Fruit fly (Drosophila melanogaster) whole organism, embryonic: ENCODE results near the gene CG9360.
A peak's percentile ranks its signal among the peaks of the same experiment; 100 is the strongest.

Experiments
- CG10431 ChIP-seq: fragments of 200-800 bp; sonication (Bioruptor generic); optimal IDR thresholded peaks from 3 replicates; lab custom pipeline; 2018; ENCODE audit warnings: missing biosample characterization, mild to moderate bottlenecking, missing genetic modification characterization
- CG11723 ChIP-seq: fragments of 200-800 bp; sonication (Bioruptor generic); optimal IDR thresholded peaks from 2 replicates; lab custom pipeline; 2017; ENCODE audit warnings: missing biosample characterization, mild to moderate bottlenecking, missing genetic modification characterization
- CG12236 ChIP-seq: fragments of 200-800 bp; sonication (Bioruptor generic); optimal IDR thresholded peaks from 2 replicates; lab custom pipeline; 2016; ENCODE audit warnings: missing biosample characterization, missing genetic modification characterization
- CG13287 ChIP-seq: fragments of 200-800 bp; sonication (Bioruptor generic); IDR thresholded peaks from 2 replicates; pipeline ENCODE4 v1.3.6; 2022; ENCODE audit warnings: missing biosample characterization, missing genetic modification characterization; ENCODE audit not compliant: partially characterized antibody
- CG14860 ChIP-seq: fragments of 200-800 bp; sonication (Bioruptor generic); IDR thresholded peaks from 3 replicates; pipeline ENCODE4 v1.3.6; 2022; ENCODE audit warnings: missing biosample characterization, missing genetic modification characterization; ENCODE audit not compliant: partially characterized antibody
- CG1529 ChIP-seq: fragments of 200-800 bp; sonication (Bioruptor generic); optimal IDR thresholded peaks from 3 replicates; lab custom pipeline; 2018; ENCODE audit warnings: missing biosample characterization, missing genetic modification characterization
- CG16813 ChIP-seq: fragments of 200-800 bp; sonication (Bioruptor generic); IDR thresholded peaks from 3 replicates; pipeline ENCODE4 v1.3.6; 2022; ENCODE audit warnings: missing biosample characterization, missing genetic modification characterization; ENCODE audit not compliant: partially characterized antibody
- CG17829 ChIP-seq: fragments of 200-800 bp; optimal IDR thresholded peaks from 2 replicates; lab custom pipeline; 2019; ENCODE audit warnings: missing biosample characterization, mild to moderate bottlenecking, missing genetic modification characterization, moderate library complexity
- CG18262 ChIP-seq: fragments of 200-800 bp; optimal IDR thresholded peaks from 3 replicates; lab custom pipeline; 2019; ENCODE audit warnings: missing biosample characterization, mild to moderate bottlenecking, missing genetic modification characterization, moderate library complexity
- CG2202 ChIP-seq: fragments of 200-800 bp; sonication (Bioruptor generic); optimal IDR thresholded peaks from 2 replicates; lab custom pipeline; 2018; ENCODE audit warnings: missing biosample characterization, mild to moderate bottlenecking, missing genetic modification characterization
- CG2678 ChIP-seq: fragments of 200-800 bp; sonication (Bioruptor generic); optimal IDR thresholded peaks from 3 replicates; lab custom pipeline; 2019; ENCODE audit warnings: missing biosample characterization, mild to moderate bottlenecking, missing genetic modification characterization, moderate library complexity
- CG32767 ChIP-seq: fragments of 200-800 bp; sonication (Bioruptor generic); IDR thresholded peaks from 2 replicates; pipeline ENCODE4 v1.3.6; 2022; ENCODE audit warnings: missing biosample characterization, missing genetic modification characterization
- CG34376 ChIP-seq: fragments of 200-800 bp; sonication (Bioruptor generic); optimal IDR thresholded peaks from 2 replicates; lab custom pipeline; 2018; ENCODE audit warnings: missing biosample characterization, mild to moderate bottlenecking, missing genetic modification characterization
- CG4707 ChIP-seq: fragments of 200-800 bp; sonication (Bioruptor generic); optimal IDR thresholded peaks from 2 replicates; lab custom pipeline; 2018; ENCODE audit warnings: missing biosample characterization, mild to moderate bottlenecking, missing genetic modification characterization, moderate library complexity
- CG5180 ChIP-seq: fragments of 200-800 bp; sonication (Bioruptor generic); optimal IDR thresholded peaks from 3 replicates; lab custom pipeline; 2017; ENCODE audit warnings: missing biosample characterization, missing genetic modification characterization, mild to moderate bottlenecking, moderate library complexity, missing genetic modification reagents
- CG8359 ChIP-seq: fragments of 200-800 bp; sonication (Bioruptor generic); optimal IDR thresholded peaks from 2 replicates; lab custom pipeline; 2017; ENCODE audit warnings: missing biosample characterization, mild to moderate bottlenecking, missing genetic modification characterization, borderline replicate concordance
- CoRest ChIP-seq: fragments of 200-800 bp; sonication (Bioruptor generic); optimal IDR thresholded peaks from 3 replicates; lab custom pipeline; 2018; ENCODE audit warnings: missing biosample characterization, mild to moderate bottlenecking, missing genetic modification characterization, moderate library complexity
- Doc3 ChIP-seq: fragments of 200-800 bp; sonication (Bioruptor generic); IDR thresholded peaks from 3 replicates; pipeline ENCODE4 v1.3.6; 2022; ENCODE audit warnings: missing biosample characterization, missing genetic modification characterization; ENCODE audit not compliant: partially characterized antibody
- Dref ChIP-seq: fragments of 200-800 bp; sonication (Bioruptor generic); IDR thresholded peaks from 2 replicates; pipeline ENCODE4 v1.3.6; 2022; ENCODE audit warnings: missing biosample characterization, missing genetic modification characterization
- ERR ChIP-seq: fragments of 200-800 bp; sonication (Bioruptor generic); optimal IDR thresholded peaks from 2 replicates; lab custom pipeline; 2016; ENCODE audit warnings: missing biosample characterization, missing genetic modification characterization
- Elba2 ChIP-seq: fragments of 200-800 bp; sonication (Bioruptor generic); optimal IDR thresholded peaks from 3 replicates; lab custom pipeline; 2016; ENCODE audit warnings: missing biosample characterization, missing genetic modification characterization
- HmgD ChIP-seq: fragments of 200-800 bp; sonication (Bioruptor generic); optimal IDR thresholded peaks from 3 replicates; lab custom pipeline; 2016; ENCODE audit warnings: missing biosample characterization, missing genetic modification characterization
- MESR4 ChIP-seq: fragments of 200-800 bp; sonication (Bioruptor generic); optimal IDR thresholded peaks from 2 replicates; lab custom pipeline; 2018; ENCODE audit warnings: missing biosample characterization, mild to moderate bottlenecking, missing genetic modification characterization, moderate library complexity
- MTF-1 ChIP-seq: fragments of 200-800 bp; sonication (Bioruptor generic); optimal IDR thresholded peaks from 2 replicates; lab custom pipeline; 2018; ENCODE audit warnings: missing biosample characterization, mild to moderate bottlenecking, missing genetic modification characterization, borderline replicate concordance
- PHDP ChIP-seq: fragments of 200-800 bp; sonication (Bioruptor generic); optimal IDR thresholded peaks from 3 replicates; lab custom pipeline; 2018; ENCODE audit warnings: missing biosample characterization, mild to moderate bottlenecking, missing genetic modification characterization, moderate library complexity
- Ptx1 ChIP-seq: fragments of 200-800 bp; sonication (Bioruptor generic); IDR thresholded peaks from 2 replicates; pipeline ENCODE4 v1.3.6; 2022; ENCODE audit warnings: missing biosample characterization, missing genetic modification characterization
- Scr ChIP-seq: fragments of 200-800 bp; sonication (Bioruptor generic); IDR thresholded peaks from 2 replicates; pipeline ENCODE4 v1.3.6; 2022; ENCODE audit warnings: missing biosample characterization, missing genetic modification characterization; ENCODE audit not compliant: partially characterized antibody
- Taf1 ChIP-seq: fragments of 200-800 bp; sonication (Bioruptor generic); IDR thresholded peaks from 2 replicates; pipeline ENCODE4 v1.3.6; 2022; ENCODE audit warnings: missing biosample characterization, missing genetic modification characterization
- Trl ChIP-seq, 3 experiments: fragments of >200 bp in 2 of 3; fragments of 200-800 bp in 1 of 3; sonication (Bioruptor generic) in 1 of 3; optimal IDR thresholded peaks; 2 replicates in 1 of 3; 3 replicates in 2 of 3; lab custom pipeline; 2016 to 2017; ENCODE audit warnings: missing biosample characterization in 1 of 3, missing genetic modification characterization in 1 of 3
- Usf ChIP-seq: fragments of 200-800 bp; sonication (Bioruptor generic); optimal IDR thresholded peaks from 2 replicates; lab custom pipeline; 2017; ENCODE audit warnings: missing genotype, missing biosample characterization, missing genetic modification characterization
- chm ChIP-seq: fragments of 200-800 bp; sonication (Bioruptor generic); IDR thresholded peaks from 2 replicates; pipeline ENCODE4 v1.3.6; 2022; ENCODE audit warnings: missing biosample characterization, missing genetic modification characterization
- ftz-f1 ChIP-seq: fragments of 200-800 bp; sonication (Bioruptor generic); optimal IDR thresholded peaks from 2 replicates; lab custom pipeline; 2016; ENCODE audit warnings: missing biosample characterization, missing genetic modification characterization
- gcm ChIP-seq: fragments of 200-800 bp; sonication (Bioruptor generic); optimal IDR thresholded peaks from 2 replicates; lab custom pipeline; 2019; ENCODE audit warnings: missing biosample characterization, mild to moderate bottlenecking, missing genetic modification characterization, moderate library complexity
- grau ChIP-seq: fragments of 200-800 bp; optimal IDR thresholded peaks from 3 replicates; lab custom pipeline; 2019; ENCODE audit warnings: missing biosample characterization, mild to moderate bottlenecking, missing genetic modification characterization, moderate library complexity
- ham ChIP-seq: fragments of 200-800 bp; sonication (Bioruptor generic); IDR thresholded peaks from 2 replicates; pipeline ENCODE4 v1.3.6; 2022; ENCODE audit warnings: missing biosample characterization, missing genetic modification characterization
- hb ChIP-seq: fragments of 200-800 bp; sonication (Bioruptor generic); IDR thresholded peaks from 3 replicates; pipeline ENCODE4 v1.3.6; 2022; ENCODE audit warnings: missing biosample characterization, missing genetic modification characterization; ENCODE audit not compliant: partially characterized antibody
- jigr1 ChIP-seq: fragments of 200-800 bp; sonication (Bioruptor generic); IDR thresholded peaks from 3 replicates; pipeline ENCODE4 v1.3.6; 2022; ENCODE audit warnings: missing biosample characterization, missing genetic modification characterization
- kni ChIP-seq: fragments of 200-800 bp; sonication (Bioruptor generic); optimal IDR thresholded peaks from 3 replicates; lab custom pipeline; 2017; ENCODE audit warnings: mild to moderate bottlenecking, missing biosample characterization, missing genetic modification reagents, missing genetic modification characterization
- nau ChIP-seq: fragments of 200-800 bp; sonication (Bioruptor generic); optimal IDR thresholded peaks from 3 replicates; lab custom pipeline; 2017; ENCODE audit warnings: missing biosample characterization, mild to moderate bottlenecking, missing genetic modification characterization, missing genetic modification reagents
- odd ChIP-seq: fragments of 200-800 bp; sonication (Bioruptor generic); optimal IDR thresholded peaks from 2 replicates; lab custom pipeline; 2017; ENCODE audit warnings: missing biosample characterization, mild to moderate bottlenecking, missing genetic modification characterization
- onecut ChIP-seq: fragments of 200-800 bp; sonication (Bioruptor generic); IDR thresholded peaks from 2 replicates; pipeline ENCODE4 v1.3.6; 2022; ENCODE audit warnings: missing biosample characterization, missing genetic modification characterization
- pzg ChIP-seq: fragments of 200-800 bp; sonication (Bioruptor generic); optimal IDR thresholded peaks from 3 replicates; lab custom pipeline; 2018; ENCODE audit warnings: missing biosample characterization, mild to moderate bottlenecking, missing genetic modification characterization, moderate library complexity
- sd ChIP-seq: fragments of 200-800 bp; sonication (Bioruptor generic); optimal IDR thresholded peaks from 3 replicates; lab custom pipeline; 2018; ENCODE audit warnings: missing biosample characterization, mild to moderate bottlenecking, missing genetic modification characterization, moderate library complexity
- slp2 ChIP-seq: fragments of 200-800 bp; sonication (Bioruptor generic); optimal IDR thresholded peaks from 2 replicates; lab custom pipeline; 2016; ENCODE audit warnings: missing biosample characterization, missing genetic modification characterization
- sob ChIP-seq: fragments of 200-800 bp; sonication (Bioruptor generic); IDR thresholded peaks from 2 replicates; pipeline ENCODE4 v1.3.6; 2022; ENCODE audit warnings: missing biosample characterization, missing genetic modification characterization
- trem ChIP-seq: fragments of 200-800 bp; optimal IDR thresholded peaks from 3 replicates; lab custom pipeline; 2019; ENCODE audit warnings: missing biosample characterization, mild to moderate bottlenecking, missing genetic modification characterization, moderate library complexity
- yki ChIP-seq: fragments of >200 bp; optimal IDR thresholded peaks from 3 replicates; lab custom pipeline; 2018

Gene CG9360

dm6 chrX:11806867-11807747 lies 42.7 kb upstream of the CG9360 start, which contains the start of gene Hsc70-3 (continued):
- TF ChIP-seq Usf (GFP tag; lab: Kevin White, UChicago), result no peak
- no peak for TF ChIP-seq CG32767
- TF ChIP-seq onecut (GFP tag; lab: Robert Waterston, UW), result peak; percentile 28
- TF ChIP-seq Dref, result peak; percentile 63
- TF ChIP-seq CG4707 (GFP tag; lab: Kevin White, UChicago), result peak; percentile 77
- no peak for TF ChIP-seq ERR (GFP tag; lab: Kevin White, UChicago)
- TF ChIP-seq CG2678, result peak; percentile 53
- TF ChIP-seq grau, result peak; percentile 33
- TF ChIP-seq CG18262 (tag; lab: Kevin White, UChicago), result peak; percentile 39
- no peak for TF ChIP-seq ham
- TF ChIP-seq MESR4 (GFP tag; lab: Kevin White, UChicago), result peak; percentile 8
- TF ChIP-seq CG1529 (GFP tag; lab: Kevin White, UChicago), result peak; percentile 61
- TF ChIP-seq gcm (GFP tag; lab: Kevin White, UChicago), result peak; percentile 41
- TF ChIP-seq CG16813, result peak; percentile 73
- TF ChIP-seq CG17829 (tag; lab: Kevin White, UChicago), result peak; percentile 46
- no peak for TF ChIP-seq HmgD
- peak; percentile 58 for TF ChIP-seq sd (tag; lab: Kevin White, UChicago)
- TF ChIP-seq CG13287 (GFP tag; lab: Robert Waterston, UW), result peak; percentile 85
- TF ChIP-seq hb (GFP tag; lab: Robert Waterston, UW), result peak; percentile 63; the same call in 1 of the 3 replicates
- TF ChIP-seq CG5180 (GFP tag; lab: Kevin White, UChicago), result peak; percentile 26
- TF ChIP-seq CG11723 (GFP tag; lab: Kevin White, UChicago), result peak; percentile 12
- peak; percentile 15; the same call in 1 of the 2 replicates for TF ChIP-seq chm (GFP tag; lab: Robert Waterston, UW)
- no peak for TF ChIP-seq slp2
- peak; percentile 43; the same call in 1 of the 3 replicates for TF ChIP-seq CG14860
- peak; percentile 46 for TF ChIP-seq PHDP (tag; lab: Kevin White, UChicago)
- TF ChIP-seq kni (GFP tag; lab: Kevin White, UChicago), result peak; percentile 91
- peak; percentile 61 for TF ChIP-seq CG10431 (GFP tag; lab: Kevin White, UChicago)
- peak; percentile 68 for TF ChIP-seq odd (GFP tag; lab: Kevin White, UChicago)
- TF ChIP-seq CG8359 (GFP tag; lab: Kevin White, UChicago), result peak; percentile 37
- TF ChIP-seq Doc3 (GFP tag; lab: Robert Waterston, UW), result peak; percentile 78; the same call in 2 of the 3 replicates
- peak; percentile 76 to 85 for TF ChIP-seq Trl (optimal IDR thresholded peaks at IDR 0.05; lab: Kevin White, UChicago)
- TF ChIP-seq Trl (GFP tag; optimal IDR thresholded peaks at IDR 0.05; lab: Kevin White, UChicago), result peak; percentile 50
- TF ChIP-seq Elba2 (GFP tag; lab: Kevin White, UChicago), result no peak
- TF ChIP-seq MTF-1 (GFP tag; lab: Kevin White, UChicago), result peak; percentile 79
- TF ChIP-seq nau (GFP tag; lab: Kevin White, UChicago), result peak; percentile 78
- TF ChIP-seq jigr1, result no peak
- TF ChIP-seq CoRest, result peak; percentile 50
- TF ChIP-seq sob (GFP tag; lab: Robert Waterston, UW), result no peak
- peak; percentile 27 for TF ChIP-seq pzg (GFP tag; lab: Kevin White, UChicago)
- peak; percentile 85 for TF ChIP-seq Scr
- peak; percentile 12 for TF ChIP-seq CG12236
- TF ChIP-seq yki (lab: Kevin White, UChicago), result peak; percentile 29
- 0 out of 2 replicates have a peak, but pooled peaks have one; percentile 8 for TF ChIP-seq Ptx1 (GFP tag; lab: Robert Waterston, UW)
- peak; percentile 47 for TF ChIP-seq ftz-f1 (GFP tag; lab: Kevin White, UChicago)
- TF ChIP-seq CG2202 (tag; lab: Kevin White, UChicago), result peak; percentile 64
- peak; percentile 29 for TF ChIP-seq trem (tag; lab: Kevin White, UChicago)
- no peak for TF ChIP-seq Taf1
- TF ChIP-seq CG34376 (GFP tag; lab: Kevin White, UChicago), result peak; percentile 1
